Fruit fly (Drosophila melanogaster) Kc167 (cell line): Measurements from ENCODE around the gene Sbat.

ENCODE experiments used
- Myc ChIP-seq: fragments of >200 bp; optimal IDR thresholded peaks from 2 replicates; lab custom pipeline; 2017; ENCODE audit warnings: missing external identifiers
- Sin3A ChIP-seq: fragments of >200 bp; optimal IDR thresholded peaks from 2 replicates; lab custom pipeline; 2018; ENCODE audit warnings: missing external identifiers
- h ChIP-seq: fragments of >200 bp; optimal IDR thresholded peaks from 3 replicates; lab custom pipeline; 2018; ENCODE audit warnings: missing external identifiers
- insv ChIP-seq: fragments of >200 bp; optimal IDR thresholded peaks from 3 replicates; lab custom pipeline; 2018; ENCODE audit warnings: missing external identifiers
- psq ChIP-seq: fragments of >200 bp; optimal IDR thresholded peaks from 2 replicates; lab custom pipeline; 2017; ENCODE audit warnings: missing external identifiers
- ttk ChIP-seq: sonication (Bioruptor generic); optimal IDR thresholded peaks from 2 replicates; lab custom pipeline; 2017; ENCODE audit warnings: missing external identifiers

The Sbat gene

dm6 chr2L:2855773-2856615 lies 22.1 kb upstream of the Sbat start, which contains the start of the genes CG3104 and RpS21:
CG3104 (minus strand) TSS chr2L:2855778.
RpS21 (plus strand) TSS chr2L:2856070.
- TF ChIP-seq psq (lab: Kevin White, UChicago) (no peak), h (no peak), ttk (lab: Kevin White, UChicago) (no peak), insv (no peak)

- TF ChIP-seq psq (lab: Kevin White, UChicago) (no peak), insv (no peak), ttk (lab: Kevin White, UChicago) (no peak), Myc (lab: Kevin White, UChicago) (no peak), Sin3A (lab: Kevin White, UChicago) (no peak), h (no peak)
These were observed 21.1 kb upstream of the Sbat start, which contains the start of gene CG2991 for dm6 chr2L:2856960-2857584. CG2991 (plus strand) TSS chr2L:2857164.

- TF ChIP-seq Myc (lab: Kevin White, UChicago) (no peak), insv (no peak), ttk (lab: Kevin White, UChicago) (no peak), h (no peak), psq (lab: Kevin White, UChicago) (no peak), Sin3A (lab: Kevin White, UChicago) (no peak)
These were observed 20.0 kb upstream of the Sbat start for dm6 chr2L:2857862-2858734.

- no peak for TF ChIP-seq h
- no peak for TF ChIP-seq psq (lab: Kevin White, UChicago)
- no peak for TF ChIP-seq insv
- no peak for TF ChIP-seq Sin3A (lab: Kevin White, UChicago)
These were observed 16.8 kb upstream of the Sbat start for dm6 chr2L:2861140-2861884.

dm6 chr2L:2861885-2862620 lies 16.1 kb upstream of the Sbat start:
- TF ChIP-seq psq (lab: Kevin White, UChicago) (no peak), insv (no peak), ttk (lab: Kevin White, UChicago) (no peak), h (no peak), Myc (lab: Kevin White, UChicago) (no peak), Sin3A (lab: Kevin White, UChicago) (no peak)

dm6 chr2L:2862621-2862962 lies 15.6 kb upstream of the Sbat start:
- no peak for TF ChIP-seq psq (lab: Kevin White, UChicago)
- no peak for TF ChIP-seq Myc (lab: Kevin White, UChicago)
- TF ChIP-seq Sin3A (lab: Kevin White, UChicago) = no peak
- no peak for TF ChIP-seq insv
- no peak for TF ChIP-seq ttk (lab: Kevin White, UChicago)
- no peak for TF ChIP-seq h

dm6 chr2L:2864601-2865000 lies 13.5 kb upstream of the Sbat start:
- no peak for TF ChIP-seq Sin3A (lab: Kevin White, UChicago)
- no peak for TF ChIP-seq insv
- no peak for TF ChIP-seq Myc (lab: Kevin White, UChicago)
- TF ChIP-seq ttk (lab: Kevin White, UChicago) = no peak
- TF ChIP-seq h = no peak
- TF ChIP-seq psq (lab: Kevin White, UChicago) = no peak

dm6 chr2L:2865560-2866309 lies 12.4 kb upstream of the Sbat start:
- TF ChIP-seq ttk (lab: Kevin White, UChicago) (no peak), psq (lab: Kevin White, UChicago) (no peak), Myc (lab: Kevin White, UChicago) (no peak), insv (no peak), Sin3A (lab: Kevin White, UChicago) (no peak), h (no peak)

dm6 chr2L:2869008-2869702 lies 9.0 kb upstream of the Sbat start, which contains the start of gene CG8813:
CG8813 (plus strand) TSS chr2L:2869652.
- TF ChIP-seq h = no peak
- TF ChIP-seq psq (lab: Kevin White, UChicago) = no peak
- no peak for TF ChIP-seq Sin3A (lab: Kevin White, UChicago)
- no peak for TF ChIP-seq Myc (lab: Kevin White, UChicago)
- TF ChIP-seq insv = no peak
- no peak for TF ChIP-seq ttk (lab: Kevin White, UChicago)
